Fruit fly (Drosophila melanogaster) whole organism, wandering third instar larva: Measurements from ENCODE around the gene CG31975.

Source experiments
- Abd-B ChIP-seq: fragments of >200 bp; optimal IDR thresholded peaks from 2 replicates; lab custom pipeline; 2017; ENCODE audit warnings: missing biosample characterization, missing genetic modification characterization
- CG32264 ChIP-seq: fragments of 200-800 bp; sonication (Bioruptor generic); optimal IDR thresholded peaks from 2 replicates; lab custom pipeline; 2016; ENCODE audit warnings: missing biosample characterization, missing genetic modification characterization
- Dfd ChIP-seq: fragments of >200 bp; optimal IDR thresholded peaks from 2 replicates; lab custom pipeline; 2017; ENCODE audit warnings: missing biosample characterization, missing genetic modification characterization
- Hr78 ChIP-seq: fragments of >200 bp; optimal IDR thresholded peaks from 2 replicates; lab custom pipeline; 2017; ENCODE audit warnings: missing biosample characterization, missing genetic modification characterization
- Hr83 ChIP-seq: fragments of 200-300 bp; sonication (Bioruptor generic); optimal IDR thresholded peaks from 2 replicates; lab custom pipeline; 2016; ENCODE audit warnings: missing biosample characterization, mild to moderate bottlenecking, missing genetic modification characterization, moderate library complexity; ENCODE audit not compliant: poor library complexity, severe bottlenecking
- OdsH ChIP-seq: fragments of 200-800 bp; sonication (Bioruptor generic); optimal IDR thresholded peaks from 2 replicates; lab custom pipeline; 2016; ENCODE audit warnings: missing biosample characterization, mild to moderate bottlenecking, missing genetic modification characterization
- Rel ChIP-seq, 2 experiments: fragments of 200-800 bp; sonication (Bioruptor generic) in 1 of 2; optimal IDR thresholded peaks; 2 replicates in 1 of 2; 3 replicates in 1 of 2; lab custom pipeline; 2016 to 2019; ENCODE audit warnings: mild to moderate bottlenecking in 2 of 2, missing biosample characterization in 2 of 2, missing genetic modification characterization in 2 of 2, moderate library complexity in 1 of 2
- dmrt93B ChIP-seq: fragments of 200-800 bp; sonication (Bioruptor generic); optimal IDR thresholded peaks from 2 replicates; lab custom pipeline; 2018; ENCODE audit warnings: missing biosample characterization, mild to moderate bottlenecking, missing genetic modification characterization
- fru ChIP-seq: fragments of 200-800 bp; sonication (Bioruptor generic); optimal IDR thresholded peaks from 3 replicates; lab custom pipeline; 2016; ENCODE audit warnings: missing biosample characterization, mild to moderate bottlenecking, missing genetic modification characterization
- jim ChIP-seq: fragments of 175-275, 200-325 bp; sonication (Bioruptor generic); optimal IDR thresholded peaks from 2 replicates; lab custom pipeline; 2016; ENCODE audit warnings: missing biosample characterization, mild to moderate bottlenecking, missing genetic modification characterization
- pan ChIP-seq: fragments of >200 bp; optimal IDR thresholded peaks from 2 replicates; lab custom pipeline; 2017
- rgr ChIP-seq: fragments of 200-800 bp; sonication (Bioruptor generic); optimal IDR thresholded peaks from 3 replicates; lab custom pipeline; 2016; ENCODE audit warnings: missing biosample characterization, mild to moderate bottlenecking, missing genetic modification characterization

dm6 chr2L:175727-176126 is 34.9 kb upstream of the CG31975 start:
- TF ChIP-seq Abd-B (GFP tag; lab: Kevin White, UChicago) (no peak), jim (GFP tag; lab: Kevin White, UChicago) (no peak), Hr83 (GFP tag; lab: Kevin White, UChicago) (no peak), fru (GFP tag; lab: Kevin White, UChicago) (no peak), rgr (GFP tag; lab: Kevin White, UChicago) (no peak), Dfd (GFP tag; lab: Kevin White, UChicago) (no peak), Hr78 (GFP tag; lab: Kevin White, UChicago) (no peak), OdsH (GFP tag; lab: Kevin White, UChicago) (no peak), CG32264 (GFP tag; lab: Kevin White, UChicago) (no peak), Rel (GFP tag; optimal IDR thresholded peaks at IDR 0.05; lab: Kevin White, UChicago) (no peak), Rel (tag; optimal IDR thresholded peaks at IDR 0.05; lab: Kevin White, UChicago) (no peak), pan (lab: Kevin White, UChicago) (no peak), dmrt93B (GFP tag; lab: Kevin White, UChicago) (no peak)
